Worm (Caenorhabditis elegans) whole organism, L4 larva: Measurements from ENCODE around the gene srh-296.

Experiments used
- ceh-28 ChIP-seq: fragments of 150-350 bp; optimal IDR thresholded peaks from 2 replicates; lab custom pipeline; 2014; ENCODE audit warnings: missing biosample characterization, missing genetic modification reagents, missing genetic modification characterization
- fos-1 ChIP-seq: fragments of 150-350 bp; optimal IDR thresholded peaks from 2 replicates; lab custom pipeline; 2014; ENCODE audit warnings: missing biosample characterization, missing genetic modification characterization
- mep-1 ChIP-seq: fragments of 150-350 bp; sonication (generic microtip); optimal IDR thresholded peaks from 3 replicates; lab custom pipeline; 2014; ENCODE audit warnings: missing biosample characterization, missing genetic modification characterization
- mxl-2 ChIP-seq: fragments of 200-800 bp; sonication (Bioruptor generic); conservative IDR thresholded peaks from 2 replicates; pipeline ENCODE4 v1.3.6; 2022; ENCODE audit warnings: missing genetic modification reagents, missing genetic modification characterization, missing compliant biosample characterization
- nhr-77 ChIP-seq: fragments of 150-350 bp; optimal IDR thresholded peaks from 2 replicates; lab custom pipeline; 2014; ENCODE audit warnings: missing biosample characterization, missing genetic modification characterization
- skn-1 ChIP-seq: fragments of 150-350 bp; optimal IDR thresholded peaks from 2 replicates; lab custom pipeline; 2014; ENCODE audit warnings: missing biosample characterization, missing genetic modification characterization

DNA sequence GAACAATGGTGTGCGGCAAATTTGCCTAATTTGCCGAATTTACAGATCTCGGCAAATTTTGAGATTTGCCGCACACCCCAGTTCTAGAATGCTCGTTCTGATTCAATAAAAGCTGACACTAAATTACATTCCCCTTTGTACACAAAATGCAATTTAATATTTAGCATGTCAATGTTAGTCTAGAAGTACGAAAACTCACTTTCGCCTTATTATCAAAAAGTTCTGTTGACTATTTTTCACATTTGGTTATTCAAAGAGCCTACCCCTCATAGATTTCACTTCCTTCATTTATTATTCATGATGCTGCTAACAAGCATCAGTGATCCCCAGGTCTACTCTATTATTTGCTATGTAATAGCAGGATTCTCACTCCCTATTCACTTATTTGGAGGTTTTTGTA, 8.4 kb downstream of the srh-296 start, which contains the start of gene srh-298:
- TF ChIP-seq fos-1 (tag; lab: Kevin White, UChicago) (no peak), nhr-77 (no peak), mep-1 (tag; lab: Kevin White, UChicago) (no peak), mxl-2 (no peak), ceh-28 (tag; lab: Kevin White, UChicago) (no peak), skn-1 (no peak)
